Fruit fly (Drosophila melanogaster) Kc167 (cell line): Measurements from ENCODE around the gene tkv.

Source experiments
- Myc ChIP-seq: fragments of >200 bp; optimal IDR thresholded peaks from 2 replicates; lab custom pipeline; 2017; ENCODE audit warnings: missing external identifiers
- Sin3A ChIP-seq: fragments of >200 bp; optimal IDR thresholded peaks from 2 replicates; lab custom pipeline; 2018; ENCODE audit warnings: missing external identifiers
- h ChIP-seq: fragments of >200 bp; optimal IDR thresholded peaks from 3 replicates; lab custom pipeline; 2018; ENCODE audit warnings: missing external identifiers
- insv ChIP-seq: fragments of >200 bp; optimal IDR thresholded peaks from 3 replicates; lab custom pipeline; 2018; ENCODE audit warnings: missing external identifiers
- psq ChIP-seq: fragments of >200 bp; optimal IDR thresholded peaks from 2 replicates; lab custom pipeline; 2017; ENCODE audit warnings: missing external identifiers
- ttk ChIP-seq: sonication (Bioruptor generic); optimal IDR thresholded peaks from 2 replicates; lab custom pipeline; 2017; ENCODE audit warnings: missing external identifiers

dm6 chr2L:5214981-5215380 lies 56.2 kb downstream of the tkv start, which contains the start of gene CG7742:
- TF ChIP-seq Sin3A (lab: Kevin White, UChicago) = no peak
- no peak for TF ChIP-seq insv (lab: Kevin White, UChicago)
- TF ChIP-seq h (lab: Kevin White, UChicago) = no peak
- TF ChIP-seq psq = no peak
- TF ChIP-seq ttk (lab: Kevin White, UChicago) = no peak
- no peak for TF ChIP-seq Myc (lab: Kevin White, UChicago)
